Fruit fly (Drosophila melanogaster): ENCODE results near the gene NTPase.

Gene NTPase

DNA sequence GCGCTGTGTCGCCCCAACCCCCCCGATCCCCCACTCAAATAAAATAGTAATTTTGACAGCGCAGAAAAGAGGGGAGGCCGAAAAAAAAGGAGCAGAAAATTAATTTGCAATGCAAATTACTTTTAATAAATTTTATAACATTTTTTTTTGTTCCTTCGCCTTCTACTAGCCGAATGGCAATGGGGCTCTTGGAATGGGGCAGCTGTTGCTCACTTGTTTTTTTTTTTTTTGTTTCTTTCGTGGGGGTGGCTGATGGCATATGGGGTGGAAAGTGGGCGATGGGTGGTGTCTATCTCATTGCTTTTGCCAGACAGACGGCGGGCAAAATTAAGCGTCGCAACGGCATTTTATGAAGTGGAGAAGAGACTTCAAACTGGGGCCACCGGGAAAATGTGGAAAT, 35.0 kb upstream of the NTPase start (continued):
- TF ChIP-seq cwo (GFP tag; optimal IDR thresholded peaks at IDR 0.05), result no peak
- TF ChIP-seq p53 (GFP tag; optimal IDR thresholded peaks at IDR 0.05), result no peak
- peak; percentile 66 for TF ChIP-seq abd-A (tag; optimal IDR thresholded peaks at IDR 0.05)
- TF ChIP-seq ftz-f1 (GFP tag; optimal IDR thresholded peaks at IDR 0.05), result no peak
- no peak for TF ChIP-seq CG43689 (GFP tag; IDR thresholded peaks at IDR 0.05)

DNA sequence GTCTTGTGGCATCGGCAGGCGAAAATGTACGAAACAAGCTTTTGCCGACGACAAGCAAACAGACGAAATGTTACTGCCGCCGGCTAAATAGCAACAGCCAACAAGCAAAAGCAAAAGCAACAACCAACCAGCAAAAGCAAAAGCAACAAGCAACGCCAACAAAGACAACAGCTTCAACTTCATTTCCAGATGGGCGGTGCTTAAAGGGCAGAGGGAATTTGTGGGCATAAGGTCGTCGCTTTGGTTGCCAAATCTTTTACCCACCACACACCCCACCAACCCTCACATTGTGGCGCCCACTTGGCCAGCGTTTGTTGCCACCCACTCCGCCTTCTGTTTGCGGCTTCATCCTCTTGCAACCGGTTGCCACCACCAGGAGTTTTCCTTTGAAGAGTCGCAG, 25.3 kb upstream of the NTPase start:
- no peak for TF ChIP-seq Abd-B (GFP tag; optimal IDR thresholded peaks at IDR 0.05)
- TF ChIP-seq scrt (GFP tag; optimal IDR thresholded peaks at IDR 0.05), result peak; percentile 76
- TF ChIP-seq Hr51 (GFP tag; optimal IDR thresholded peaks at IDR 0.05), result peak in 1 of 2 experiments; percentile 1
- TF ChIP-seq chinmo (GFP tag; IDR thresholded peaks at IDR 0.05; ENCODE audit: partially characterized antibody), result 0 out of 4 replicates have a peak, but pooled peaks have one; percentile 37
- TF ChIP-seq grau (tag; optimal IDR thresholded peaks at IDR 0.05), result no peak
- peak; percentile 61 for TF ChIP-seq abd-A (tag; optimal IDR thresholded peaks at IDR 0.05)
- peak; percentile 68 for TF ChIP-seq crol (GFP tag; IDR thresholded peaks at IDR 0.05)
- TF ChIP-seq Deaf1 (tag; optimal IDR thresholded peaks at IDR 0.05), result peak; percentile 44
- TF ChIP-seq CG9876 (GFP tag; optimal IDR thresholded peaks at IDR 0.05), result no peak
- 0 out of 3 replicates have a peak, but pooled peaks have one; percentile 29 for TF ChIP-seq H15 (GFP tag; IDR thresholded peaks at IDR 0.05)
- no peak for TF ChIP-seq Vsx1 (GFP tag; optimal IDR thresholded peaks at IDR 0.05)
- TF ChIP-seq toy (GFP tag; IDR thresholded peaks at IDR 0.05), result no peak
- TF ChIP-seq CG18599 (GFP tag; optimal IDR thresholded peaks at IDR 0.05), result peak; percentile 7
- no peak for TF ChIP-seq kni (GFP tag; optimal IDR thresholded peaks at IDR 0.05)
- TF ChIP-seq CG10462 (GFP tag; optimal IDR thresholded peaks at IDR 0.05), result no peak

DNA sequence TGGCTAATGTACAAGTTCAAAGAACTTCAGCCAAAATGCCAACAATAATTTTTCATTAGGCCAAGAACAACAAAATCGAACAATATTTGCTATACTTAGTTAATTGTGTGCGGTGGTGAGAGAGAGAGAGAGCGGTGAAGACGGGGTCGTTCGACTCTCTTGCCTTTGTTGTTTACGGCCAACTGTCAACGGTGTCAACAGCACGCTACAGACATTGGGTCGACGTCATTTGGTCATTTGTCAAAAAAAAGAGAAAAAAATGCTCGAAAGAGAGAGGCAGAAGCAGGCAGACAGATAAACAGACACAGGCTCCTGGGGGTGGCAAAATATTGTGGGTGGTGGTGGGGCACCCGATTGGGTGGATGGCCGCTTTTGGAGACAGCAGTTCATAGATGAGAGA, 23.8 kb upstream of the NTPase start:
- TF ChIP-seq Trl (optimal IDR thresholded peaks at IDR 0.05) (peak; percentile 55 to 66), Trl (GFP tag; optimal IDR thresholded peaks at IDR 0.05) (no peak), CG10366 (GFP tag; IDR thresholded peaks at IDR 0.05) (no peak), CG13296 (GFP tag; optimal IDR thresholded peaks at IDR 0.05) (peak; percentile 2), CG12769 (tag; optimal IDR thresholded peaks at IDR 0.05) (no peak), CG12071 (GFP tag; optimal IDR thresholded peaks at IDR 0.05) (peak; percentile 27), CG7786 (GFP tag; optimal IDR thresholded peaks at IDR 0.05) (no peak), dysf (GFP tag; IDR thresholded peaks at IDR 0.05) (0 out of 3 replicates have a peak, but pooled peaks have one; percentile 15), MTF-1 (GFP tag; optimal IDR thresholded peaks at IDR 0.05; ENCODE audit: borderline replicate concordance) (peak; percentile 22), Nf-YA (GFP tag; IDR thresholded peaks at IDR 0.05) (0 out of 2 replicates have a peak, but pooled peaks have one; percentile 15), CG17568 (GFP tag; optimal IDR thresholded peaks at IDR 0.05) (peak; percentile 34), sqz (GFP tag; optimal IDR thresholded peaks at IDR 0.05) (peak; percentile 59), pan (optimal IDR thresholded peaks at IDR 0.05) (no peak), pan (GFP tag; optimal IDR thresholded peaks at IDR 0.05 in 1 of 2, IDR thresholded peaks at IDR 0.05 in 1 of 2) (peak in 1 of 2 experiments; percentile 16), lab (GFP tag; optimal IDR thresholded peaks at IDR 0.05) (peak; percentile 47), CG4707 (GFP tag; optimal IDR thresholded peaks at IDR 0.05) (no peak), eve (GFP tag; optimal IDR thresholded peaks at IDR 0.05) (no peak), HLHmδ (GFP tag; optimal IDR thresholded peaks at IDR 0.05) (peak; percentile 44), maf-S (GFP tag; optimal IDR thresholded peaks at IDR 0.05) (no peak), zfh1 (GFP tag; IDR thresholded peaks at IDR 0.05) (peak; percentile 3; the same call in 1 of the 3 replicates), Hmr (GFP tag; optimal IDR thresholded peaks at IDR 0.05) (peak; percentile 8), CG5245 (GFP tag; optimal IDR thresholded peaks at IDR 0.05) (no peak), ci (GFP tag; IDR thresholded peaks at IDR 0.05) (peak; percentile 42; the same call in 1 of the 3 replicates), MBD-R2 (GFP tag; IDR thresholded peaks at IDR 0.05) (no peak), CG8290 (GFP tag; optimal IDR thresholded peaks at IDR 0.05) (no peak), CG8290 (tag; optimal IDR thresholded peaks at IDR 0.05) (peak in 1 of 2 experiments; percentile 29), seq (GFP tag; IDR thresholded peaks at IDR 0.05) (peak; percentile 21; the same call in 1 of the 2 replicates), CG18599 (GFP tag; optimal IDR thresholded peaks at IDR 0.05) (peak; percentile 4), sr (GFP tag; IDR thresholded peaks at IDR 0.05) (0 out of 3 replicates have a peak, but pooled peaks have one; percentile 25), wek (GFP tag; optimal IDR thresholded peaks at IDR 0.05) (peak; percentile 20), abd-A (tag; optimal IDR thresholded peaks at IDR 0.05) (peak; percentile 12)

Data from whole organism, embryonic.